Fruit fly (Drosophila melanogaster): ENCODE data around the gene CG14292.

DNA sequence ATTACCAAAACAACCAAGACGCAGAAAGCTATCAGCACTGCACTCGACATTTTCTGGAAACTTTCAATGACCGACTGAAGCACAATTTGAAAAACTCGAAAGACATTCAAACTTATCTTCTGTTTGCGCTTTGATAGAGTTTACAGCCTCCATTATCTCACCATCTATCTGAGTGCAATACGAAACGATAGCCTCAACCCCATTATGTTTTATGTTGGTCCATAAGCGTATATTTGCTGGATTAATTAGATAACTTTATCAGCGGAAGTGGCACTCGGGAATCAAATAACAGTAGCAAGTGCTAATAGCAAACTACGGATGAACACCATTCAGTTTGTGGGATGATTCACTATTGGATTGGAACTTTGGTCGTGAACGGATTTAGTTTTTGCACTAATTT lies 2.6 kb downstream of the CG14292 start, which contains the start of gene CG34284:
- no peak for TF ChIP-seq Sp1 (GFP tag; optimal IDR thresholded peaks at IDR 0.05)
- no peak for TF ChIP-seq lola (GFP tag; optimal IDR thresholded peaks at IDR 0.05)
- no peak for TF ChIP-seq h (GFP tag; optimal IDR thresholded peaks at IDR 0.05)
- no peak for TF ChIP-seq sv (GFP tag; optimal IDR thresholded peaks at IDR 0.05)
- no peak for TF ChIP-seq CG32264 (GFP tag; optimal IDR thresholded peaks at IDR 0.05)
- no peak for TF ChIP-seq foxo (GFP tag; optimal IDR thresholded peaks at IDR 0.05)

Data from whole organism, wandering third instar larva.